Fruit fly (Drosophila melanogaster) whole organism, embryonic: ENCODE results near the gene Iris.

Experiments
- Adf1 ChIP-seq: fragments of 200-800 bp; sonication (Bioruptor generic); IDR thresholded peaks from 2 replicates; pipeline ENCODE4 v1.3.6; 2022; ENCODE audit warnings: missing biosample characterization, missing genetic modification characterization
- Atf6 ChIP-seq: fragments of 200-800 bp; sonication (Bioruptor generic); IDR thresholded peaks from 2 replicates; pipeline ENCODE4 v1.3.6; 2022; ENCODE audit warnings: missing biosample characterization, missing genetic modification characterization
- Bgb ChIP-seq: fragments of 200-800 bp; sonication (Bioruptor generic); IDR thresholded peaks from 2 replicates; pipeline ENCODE4 v1.3.6; 2022; ENCODE audit warnings: missing biosample characterization, missing genetic modification characterization; ENCODE audit not compliant: partially characterized antibody
- CG10543 ChIP-seq: fragments of 200-800 bp; sonication (Bioruptor generic); optimal IDR thresholded peaks from 3 replicates; lab custom pipeline; 2017; ENCODE audit warnings: missing biosample characterization, mild to moderate bottlenecking, missing genetic modification characterization, moderate library complexity
- CG11456 ChIP-seq: fragments of 200-800 bp; sonication (Bioruptor generic); IDR thresholded peaks from 3 replicates; pipeline ENCODE4 v1.3.6; 2022; ENCODE audit warnings: missing biosample characterization, missing genetic modification characterization
- CG13123 ChIP-seq: fragments of 200-800 bp; sonication (Bioruptor generic); optimal IDR thresholded peaks from 2 replicates; lab custom pipeline; 2016; ENCODE audit warnings: missing biosample characterization, missing genetic modification characterization
- CG13287 ChIP-seq: fragments of 200-800 bp; sonication (Bioruptor generic); IDR thresholded peaks from 2 replicates; pipeline ENCODE4 v1.3.6; 2022; ENCODE audit warnings: missing biosample characterization, missing genetic modification characterization; ENCODE audit not compliant: partially characterized antibody
- CG13894 ChIP-seq: fragments of 200-800 bp; sonication (Bioruptor generic); optimal IDR thresholded peaks from 3 replicates; lab custom pipeline; 2018; ENCODE audit warnings: missing biosample characterization, mild to moderate bottlenecking, missing genetic modification characterization, moderate library complexity
- CG1647 ChIP-seq: fragments of 200-800 bp; sonication (Bioruptor generic); optimal IDR thresholded peaks from 3 replicates; lab custom pipeline; 2016; ENCODE audit warnings: missing biosample characterization, missing genetic modification characterization
- CG17328 ChIP-seq: fragments of 200-800 bp; sonication (Bioruptor generic); IDR thresholded peaks from 2 replicates; pipeline ENCODE4 v1.3.6; 2022; ENCODE audit warnings: missing biosample characterization, missing genetic modification characterization
- CG18764 ChIP-seq: fragments of 200-800 bp; sonication (Bioruptor generic); optimal IDR thresholded peaks from 3 replicates; lab custom pipeline; 2016; ENCODE audit warnings: missing biosample characterization, missing genetic modification characterization
- CG2202 ChIP-seq: fragments of 200-800 bp; sonication (Bioruptor generic); optimal IDR thresholded peaks from 2 replicates; lab custom pipeline; 2018; ENCODE audit warnings: missing biosample characterization, mild to moderate bottlenecking, missing genetic modification characterization
- CG30020 ChIP-seq: fragments of 200-800 bp; optimal IDR thresholded peaks from 2 replicates; lab custom pipeline; 2019; ENCODE audit warnings: missing biosample characterization, mild to moderate bottlenecking, missing genetic modification characterization, moderate library complexity
- CG32532 ChIP-seq: fragments of 200-800 bp; sonication (Bioruptor generic); IDR thresholded peaks from 2 replicates; pipeline ENCODE4 v1.3.6; 2022; ENCODE audit warnings: missing biosample characterization, missing genetic modification characterization
- CG33213 ChIP-seq: fragments of 200-800 bp; sonication (Bioruptor generic); optimal IDR thresholded peaks from 3 replicates; lab custom pipeline; 2016; ENCODE audit warnings: missing biosample characterization, missing genetic modification characterization
- CG34224 ChIP-seq: fragments of 200-800 bp; sonication (Bioruptor generic); IDR thresholded peaks from 3 replicates; pipeline ENCODE4 v1.3.6; 2022; ENCODE audit warnings: missing biosample characterization, missing genetic modification characterization; ENCODE audit not compliant: partially characterized antibody
- CG6175 ChIP-seq: fragments of 200-800 bp; sonication (Bioruptor generic); IDR thresholded peaks from 3 replicates; pipeline ENCODE4 v1.3.6; 2022; ENCODE audit warnings: missing biosample characterization, missing genetic modification characterization
- CG6689 ChIP-seq: fragments of 200-800 bp; sonication (Bioruptor generic); IDR thresholded peaks from 2 replicates; pipeline ENCODE4 v1.3.6; 2022; ENCODE audit warnings: missing biosample characterization, missing genetic modification characterization
- CG7839 ChIP-seq: fragments of 200-800 bp; sonication (Bioruptor generic); optimal IDR thresholded peaks from 3 replicates; lab custom pipeline; 2018; ENCODE audit warnings: missing biosample characterization, mild to moderate bottlenecking, missing genetic modification characterization, moderate library complexity
- CG9215 ChIP-seq: fragments of 200-800 bp; sonication (Bioruptor generic); IDR thresholded peaks from 2 replicates; pipeline ENCODE4 v1.3.6; 2022; ENCODE audit warnings: missing biosample characterization, missing genetic modification characterization
- CG9932 ChIP-seq: fragments of 200-800 bp; sonication (Bioruptor generic); IDR thresholded peaks from 2 replicates; pipeline ENCODE4 v1.3.6; 2022; ENCODE audit warnings: missing biosample characterization, missing genetic modification characterization
- CoRest ChIP-seq: fragments of 200-800 bp; sonication (Bioruptor generic); optimal IDR thresholded peaks from 3 replicates; lab custom pipeline; 2018; ENCODE audit warnings: missing biosample characterization, mild to moderate bottlenecking, missing genetic modification characterization, moderate library complexity
- Deaf1 ChIP-seq: fragments of 200-800 bp; optimal IDR thresholded peaks from 3 replicates; lab custom pipeline; 2019; ENCODE audit warnings: missing biosample characterization, mild to moderate bottlenecking, missing genetic modification characterization, moderate library complexity
- Dip3 ChIP-seq: fragments of 200-800 bp; sonication (Bioruptor generic); optimal IDR thresholded peaks from 3 replicates; lab custom pipeline; 2016; ENCODE audit warnings: missing biosample characterization, missing genetic modification characterization
- Dll ChIP-seq: fragments of 200-800 bp; sonication (Bioruptor generic); IDR thresholded peaks from 4 replicates; pipeline ENCODE4 v1.3.6; 2022; ENCODE audit warnings: missing biosample characterization, missing genetic modification characterization; ENCODE audit not compliant: partially characterized antibody
- E2f2 ChIP-seq: fragments of 200-800 bp; sonication (Bioruptor generic); IDR thresholded peaks from 2 replicates; pipeline ENCODE4 v1.3.6; 2022; ENCODE audit warnings: missing biosample characterization, missing genetic modification characterization
- Fer1 ChIP-seq: fragments of 200-800 bp; sonication (Bioruptor generic); optimal IDR thresholded peaks from 2 replicates; lab custom pipeline; 2017; ENCODE audit warnings: missing biosample characterization, mild to moderate bottlenecking, missing genetic modification characterization
- Jarid2 ChIP-seq: fragments of 200-800 bp; sonication (Bioruptor generic); optimal IDR thresholded peaks from 3 replicates; lab custom pipeline; 2017; ENCODE audit warnings: mild to moderate bottlenecking, missing biosample characterization, missing genetic modification reagents, missing genetic modification characterization
- Nf-YC ChIP-seq: fragments of 200-800 bp; optimal IDR thresholded peaks from 3 replicates; lab custom pipeline; 2019; ENCODE audit warnings: missing biosample characterization, mild to moderate bottlenecking, missing genetic modification characterization, moderate library complexity
- Pdp1 ChIP-seq, 2 experiments: fragments of 200-800 bp; sonication (Bioruptor generic); optimal IDR thresholded peaks; 3 replicates each; lab custom pipeline; 2016; ENCODE audit warnings: missing biosample characterization in 2 of 2, missing genetic modification characterization in 2 of 2, mild to moderate bottlenecking in 1 of 2, moderate library complexity in 1 of 2
- Rfx ChIP-seq: fragments of 200-800 bp; sonication (Bioruptor generic); IDR thresholded peaks from 2 replicates; pipeline ENCODE4 v1.3.6; 2022; ENCODE audit warnings: missing biosample characterization, missing genetic modification characterization
- Scr ChIP-seq: fragments of 200-800 bp; sonication (Bioruptor generic); IDR thresholded peaks from 2 replicates; pipeline ENCODE4 v1.3.6; 2022; ENCODE audit warnings: missing biosample characterization, missing genetic modification characterization; ENCODE audit not compliant: partially characterized antibody
- abd-A ChIP-seq: fragments of 200-800 bp; sonication (Bioruptor generic); optimal IDR thresholded peaks from 3 replicates; lab custom pipeline; 2019; ENCODE audit warnings: missing biosample characterization, mild to moderate bottlenecking, missing genetic modification characterization, moderate library complexity
- ato ChIP-seq: fragments of 200-800 bp; sonication (Bioruptor generic); IDR thresholded peaks from 2 replicates; pipeline ENCODE4 v1.3.6; 2022; ENCODE audit warnings: missing biosample characterization, missing genetic modification characterization; ENCODE audit not compliant: partially characterized antibody
- btn ChIP-seq: fragments of 200-800 bp; sonication (Bioruptor generic); optimal IDR thresholded peaks from 2 replicates; lab custom pipeline; 2016; ENCODE audit warnings: missing biosample characterization, missing genetic modification characterization
- eyg ChIP-seq: fragments of 200-800 bp; sonication (Bioruptor generic); optimal IDR thresholded peaks from 3 replicates; lab custom pipeline; 2016; ENCODE audit warnings: missing biosample characterization, missing genetic modification characterization
- kah ChIP-seq: fragments of 200-800 bp; sonication (Bioruptor generic); optimal IDR thresholded peaks from 2 replicates; lab custom pipeline; 2018; ENCODE audit warnings: missing biosample characterization, mild to moderate bottlenecking, missing genetic modification characterization
- mld ChIP-seq: fragments of 200-800 bp; sonication (Bioruptor generic); IDR thresholded peaks from 3 replicates; pipeline ENCODE4 v1.3.6; 2022; ENCODE audit warnings: missing biosample characterization, missing genetic modification characterization; ENCODE audit not compliant: partially characterized antibody
- sd ChIP-seq: fragments of 200-800 bp; sonication (Bioruptor generic); optimal IDR thresholded peaks from 3 replicates; lab custom pipeline; 2018; ENCODE audit warnings: missing biosample characterization, mild to moderate bottlenecking, missing genetic modification characterization, moderate library complexity
- sna ChIP-seq: fragments of 200-800 bp; sonication (Bioruptor generic); IDR thresholded peaks from 2 replicates; pipeline ENCODE4 v1.3.6; 2022; ENCODE audit warnings: missing biosample characterization, missing genetic modification characterization; ENCODE audit not compliant: partially characterized antibody
- sob ChIP-seq: fragments of 200-800 bp; sonication (Bioruptor generic); IDR thresholded peaks from 2 replicates; pipeline ENCODE4 v1.3.6; 2022; ENCODE audit warnings: missing biosample characterization, missing genetic modification characterization
- sr ChIP-seq: fragments of 200-800 bp; sonication (Bioruptor generic); IDR thresholded peaks from 3 replicates; pipeline ENCODE4 v1.3.6; 2022; ENCODE audit warnings: missing biosample characterization, missing genetic modification characterization
- trem ChIP-seq: fragments of 200-800 bp; optimal IDR thresholded peaks from 3 replicates; lab custom pipeline; 2019; ENCODE audit warnings: missing biosample characterization, mild to moderate bottlenecking, missing genetic modification characterization, moderate library complexity
- unc-4 ChIP-seq: fragments of 200-800 bp; sonication (Bioruptor generic); IDR thresholded peaks from 2 replicates; pipeline ENCODE4 v1.3.6; 2022; ENCODE audit warnings: missing biosample characterization, missing genetic modification characterization; ENCODE audit not compliant: partially characterized antibody
- unpg ChIP-seq: fragments of 200-800 bp; sonication (Bioruptor generic); optimal IDR thresholded peaks from 3 replicates; lab custom pipeline; 2018; ENCODE audit warnings: missing biosample characterization, mild to moderate bottlenecking, missing genetic modification characterization, moderate library complexity
- z ChIP-seq: fragments of 200-800 bp; sonication (Bioruptor generic); IDR thresholded peaks from 3 replicates; pipeline ENCODE4 v1.3.6; 2022; ENCODE audit warnings: missing biosample characterization, missing genetic modification characterization

Gene Iris

dm6 chr2L:1102349-1102748 lies 31.5 kb downstream of the Iris start, which contains the start of gene CG4629 (continued):
- TF ChIP-seq sr (GFP tag; lab: Robert Waterston, UW) (peak; percentile 97), CG32532 (GFP tag; lab: Robert Waterston, UW) (0 out of 2 replicates have a peak, but pooled peaks have one; percentile 48), Rfx (GFP tag; lab: Robert Waterston, UW) (peak; percentile 39; the same call in 1 of the 2 replicates), ato (GFP tag; lab: Robert Waterston, UW) (peak; percentile 26; the same call in 1 of the 2 replicates), unc-4 (GFP tag; lab: Robert Waterston, UW) (0 out of 2 replicates have a peak, but pooled peaks have one; percentile 22), sna (GFP tag; lab: Robert Waterston, UW) (peak; percentile 55; the same call in 1 of the 2 replicates), btn (GFP tag; lab: Kevin White, UChicago) (no peak), CG13287 (GFP tag; lab: Robert Waterston, UW) (peak; percentile 57), Adf1 (GFP tag; lab: Robert Waterston, UW) (peak; percentile 100), CoRest (tag; lab: Kevin White, UChicago) (no peak), Bgb (GFP tag; lab: Robert Waterston, UW) (peak; percentile 53; the same call in 1 of the 2 replicates), E2f2 (GFP tag; lab: Robert Waterston, UW) (peak; percentile 7; the same call in 1 of the 2 replicates), Jarid2 (GFP tag; lab: Kevin White, UChicago) (peak; percentile 68), mld (GFP tag; lab: Robert Waterston, UW) (no peak), Dll (GFP tag; lab: Robert Waterston, UW) (peak; percentile 19; the same call in 1 of the 4 replicates), z (GFP tag; lab: Robert Waterston, UW) (peak; percentile 96), CG30020 (tag; lab: Kevin White, UChicago) (no peak), Deaf1 (peak; percentile 96), CG17328 (GFP tag; lab: Robert Waterston, UW) (no peak), Nf-YC (peak; percentile 38), Pdp1 (GFP tag; optimal IDR thresholded peaks at IDR 0.05; lab: Kevin White, UChicago) (peak in 1 of 2 experiments; percentile 2), Atf6 (no peak), sob (0 out of 2 replicates have a peak, but pooled peaks have one; percentile 15), CG34224 (GFP tag; lab: Robert Waterston, UW) (0 out of 3 replicates have a peak, but pooled peaks have one; percentile 32), CG6689 (0 out of 2 replicates have a peak, but pooled peaks have one; percentile 11), CG11456 (0 out of 3 replicates have a peak, but pooled peaks have one; percentile 43), eyg (GFP tag; lab: Kevin White, UChicago) (peak; percentile 21), Scr (GFP tag; lab: Robert Waterston, UW) (0 out of 2 replicates have a peak, but pooled peaks have one; percentile 28), CG10543 (GFP tag; lab: Kevin White, UChicago) (peak; percentile 2), CG9932 (GFP tag; lab: Robert Waterston, UW) (peak; percentile 25), Fer1 (GFP tag; lab: Kevin White, UChicago) (peak; percentile 14), CG6175 (GFP tag; lab: Robert Waterston, UW) (peak; percentile 49; the same call in 2 of the 3 replicates)

- no peak for TF ChIP-seq kah (GFP tag; lab: Kevin White, UChicago)
- TF ChIP-seq trem (tag; lab: Kevin White, UChicago), result no peak
- peak; percentile 19 for TF ChIP-seq abd-A
- TF ChIP-seq Pdp1 (GFP tag; optimal IDR thresholded peaks at IDR 0.05; lab: Kevin White, UChicago), result peak in 1 of 2 experiments; percentile 23
- no peak for TF ChIP-seq CG18764 (GFP tag; lab: Kevin White, UChicago)
- TF ChIP-seq CG2202, result no peak
- no peak for TF ChIP-seq CG1647 (GFP tag; lab: Kevin White, UChicago)
- TF ChIP-seq Scr (GFP tag; lab: Robert Waterston, UW), result no peak
- no peak for TF ChIP-seq CG9215 (GFP tag; lab: Robert Waterston, UW)
- peak; percentile 84 for TF ChIP-seq sd (tag; lab: Kevin White, UChicago)
- TF ChIP-seq CG7839, result no peak
- no peak for TF ChIP-seq CG13123
- no peak for TF ChIP-seq Dip3 (GFP tag; lab: Kevin White, UChicago)
- TF ChIP-seq CG13894, result peak; percentile 86
- no peak for TF ChIP-seq unpg (GFP tag; lab: Kevin White, UChicago)
- no peak for TF ChIP-seq CG33213 (GFP tag; lab: Kevin White, UChicago)
- TF ChIP-seq Deaf1, result peak; percentile 16
- TF ChIP-seq, all 482 proteins: peak for 5
Observed at dm6 chr2L:1095450-1095849, 38.4 kb downstream of the Iris start.
